Worm (Caenorhabditis elegans) whole organism, L4 larva: ENCODE data around the gene lys-10.

Source experiments
- F10B5.3 ChIP-seq: sonication (generic microtip); optimal IDR thresholded peaks from 2 replicates; lab custom pipeline; 2016; ENCODE audit warnings: mild to moderate bottlenecking, missing genetic modification characterization, missing compliant biosample characterization
- F44E2.7 ChIP-seq: fragments of 200-800 bp; sonication (Bioruptor generic); IDR thresholded peaks from 2 replicates; pipeline ENCODE4 v2.1.2; 2022; ENCODE audit warnings: missing genetic modification characterization, missing compliant biosample characterization
- R02D3.7 ChIP-seq: fragments of 150-350 bp; sonication (generic microtip); optimal IDR thresholded peaks from 3 replicates; lab custom pipeline; 2014; ENCODE audit warnings: missing biosample characterization, missing genetic modification characterization
- T20F7.1 ChIP-seq: fragments of 200-800 bp; sonication (Bioruptor generic); optimal IDR thresholded peaks from 2 replicates; lab custom pipeline; 2018; ENCODE audit warnings: mild to moderate bottlenecking, missing genetic modification characterization, missing compliant biosample characterization
- T26A8.4 ChIP-seq: fragments of 200-800 bp; sonication (Bioruptor generic); IDR thresholded peaks from 2 replicates; pipeline ENCODE4 v1.3.6; 2022; ENCODE audit warnings: missing genetic modification characterization, missing compliant biosample characterization
- Y105C5A.15 ChIP-seq: fragments of 200-800 bp; sonication (Bioruptor generic); IDR thresholded peaks from 2 replicates; pipeline ENCODE4 v1.3.6; 2022; ENCODE audit warnings: missing genetic modification characterization, missing compliant biosample characterization
- Y48G9A.11 ChIP-seq: fragments of 200-800 bp; sonication (Bioruptor generic); IDR thresholded peaks from 2 replicates; pipeline ENCODE4 v1.3.6; 2022; ENCODE audit warnings: missing genetic modification reagents, missing genetic modification characterization, missing compliant biosample characterization
- Y5F2A.4 ChIP-seq: fragments of 200-800 bp; sonication (Bioruptor generic); optimal IDR thresholded peaks from 2 replicates; lab custom pipeline; 2018; ENCODE audit warnings: mild to moderate bottlenecking, missing genetic modification characterization, missing compliant biosample characterization
- aha-1 ChIP-seq: fragments of 150-350 bp; peaks from one replicate; lab custom pipeline; 2014; ENCODE audit warnings: missing biosample characterization, missing genetic modification characterization
- ama-1 ChIP-seq: fragments of 150-350 bp; optimal IDR thresholded peaks from 2 replicates; lab custom pipeline; 2014; ENCODE audit warnings: inconsistent platforms, mixed read lengths
- attf-4 ChIP-seq: sonication (generic microtip); optimal IDR thresholded peaks from 3 replicates; lab custom pipeline; 2017; ENCODE audit warnings: missing biosample characterization, missing genetic modification characterization
- ceh-28 ChIP-seq: fragments of 150-350 bp; optimal IDR thresholded peaks from 2 replicates; lab custom pipeline; 2014; ENCODE audit warnings: missing biosample characterization, missing genetic modification reagents, missing genetic modification characterization
- ceh-44 ChIP-seq: fragments of 200-800 bp; sonication (Bioruptor generic); IDR thresholded peaks from 2 replicates; pipeline ENCODE4 v1.3.6; 2022; ENCODE audit warnings: missing genetic modification reagents, missing genetic modification characterization, missing compliant biosample characterization
- ceh-82 ChIP-seq: sonication (generic microtip); optimal IDR thresholded peaks from 2 replicates; lab custom pipeline; 2017; ENCODE audit warnings: missing biosample characterization, missing genetic modification characterization
- daf-16 ChIP-seq, 3 experiments: sonication (generic microtip); optimal IDR thresholded peaks; 2 replicates each; lab custom pipeline; 2016 to 2017; ENCODE audit warnings: missing genetic modification characterization in 3 of 3, missing genetic modification reagents in 3 of 3, mild to moderate bottlenecking in 2 of 3, missing compliant biosample characterization in 2 of 3, missing biosample characterization in 1 of 3, moderate library complexity in 1 of 3
- daf-19 ChIP-seq: fragments of 200-800 bp; sonication (Bioruptor generic); conservative IDR thresholded peaks from 2 replicates; pipeline ENCODE4 v1.3.6; 2022; ENCODE audit warnings: missing genetic modification characterization, missing compliant biosample characterization
- dmd-8 ChIP-seq: fragments of 200-800 bp; sonication (Bioruptor generic); IDR thresholded peaks from 2 replicates; pipeline ENCODE4 v1.3.6; 2022; ENCODE audit warnings: missing genetic modification characterization, missing compliant biosample characterization
- dpl-1 ChIP-seq: fragments of 150-350 bp; optimal IDR thresholded peaks from 2 replicates; lab custom pipeline; 2014; ENCODE audit warnings: missing biosample characterization, missing genetic modification reagents, missing genetic modification characterization
- duxl-1 ChIP-seq: sonication (generic microtip); optimal IDR thresholded peaks from 2 replicates; lab custom pipeline; 2016; ENCODE audit warnings: mild to moderate bottlenecking, missing genetic modification characterization, moderate library complexity, missing compliant biosample characterization; ENCODE audit not compliant: poor library complexity
- egl-27 ChIP-seq: sonication (generic microtip); optimal IDR thresholded peaks from 3 replicates; lab custom pipeline; 2017; ENCODE audit warnings: missing biosample characterization, missing genetic modification reagents, missing genetic modification characterization
- fkh-10 ChIP-seq: fragments of 150-350 bp; optimal IDR thresholded peaks from 2 replicates; lab custom pipeline; 2014; ENCODE audit warnings: missing biosample characterization, missing genetic modification reagents, missing genetic modification characterization
- fos-1 ChIP-seq: fragments of 150-350 bp; optimal IDR thresholded peaks from 2 replicates; lab custom pipeline; 2014; ENCODE audit warnings: missing biosample characterization, missing genetic modification characterization
- hif-1 ChIP-seq, 2 experiments: sonication (generic microtip); optimal IDR thresholded peaks; 2 replicates each; lab custom pipeline; 2016 to 2017; ENCODE audit warnings: missing compliant biosample characterization in 2 of 2, missing genetic modification characterization in 2 of 2, missing genetic modification reagents in 2 of 2, missing genotype in 2 of 2, mild to moderate bottlenecking in 1 of 2
- hlh-11 ChIP-seq: fragments of 200-800 bp; sonication (Bioruptor generic); optimal IDR thresholded peaks from 2 replicates; lab custom pipeline; 2018; ENCODE audit warnings: mild to moderate bottlenecking, missing genetic modification characterization, missing compliant biosample characterization
- hlh-30 ChIP-seq: sonication (generic microtip); optimal IDR thresholded peaks from 2 replicates; lab custom pipeline; 2017; ENCODE audit warnings: antibody characterized with exemption, mild to moderate bottlenecking, missing genetic modification characterization, missing compliant biosample characterization; ENCODE audit not compliant: insufficient read depth
- hmg-1.1 ChIP-seq: fragments of 200-800 bp; sonication (Bioruptor generic); IDR thresholded peaks from 2 replicates; pipeline ENCODE4 v1.3.6; 2022; ENCODE audit warnings: missing genetic modification reagents, missing genetic modification characterization, missing compliant biosample characterization
- jun-1 ChIP-seq: fragments of 150-350 bp; optimal IDR thresholded peaks from 2 replicates; lab custom pipeline; 2014; ENCODE audit warnings: missing biosample characterization, missing genetic modification reagents, missing genetic modification characterization
- lin-1 ChIP-seq: fragments of 200-800 bp; sonication (Bioruptor generic); IDR thresholded peaks from 2 replicates; pipeline ENCODE4 v1.3.6; 2022; ENCODE audit warnings: missing genetic modification reagents, missing genetic modification characterization, missing compliant biosample characterization
- lin-15B ChIP-seq: fragments of 150-350 bp; sonication (generic microtip); optimal IDR thresholded peaks from 3 replicates; lab custom pipeline; 2014; ENCODE audit warnings: missing biosample characterization, missing genetic modification characterization
- lin-38 ChIP-seq: fragments of 200-800 bp; sonication (Bioruptor generic); IDR thresholded peaks from 2 replicates; pipeline ENCODE4 v1.3.6; 2022; ENCODE audit warnings: missing genetic modification reagents, missing genetic modification characterization, missing compliant biosample characterization
- lir-3 ChIP-seq: sonication (generic microtip); optimal IDR thresholded peaks from 2 replicates; lab custom pipeline; 2016; ENCODE audit warnings: mild to moderate bottlenecking, missing genetic modification characterization, missing compliant biosample characterization
- madf-9 ChIP-seq: fragments of 200-800 bp; sonication (Bioruptor generic); conservative IDR thresholded peaks from 2 replicates; pipeline ENCODE4 v1.3.6; 2022; ENCODE audit warnings: missing genetic modification reagents, missing genetic modification characterization, missing compliant biosample characterization
- mes-2 ChIP-seq: sonication (generic microtip); optimal IDR thresholded peaks from 2 replicates; lab custom pipeline; 2016; ENCODE audit warnings: missing genotype, mild to moderate bottlenecking, missing genetic modification characterization, missing compliant biosample characterization; ENCODE audit not compliant: poor library complexity, severe bottlenecking
- mxl-2 ChIP-seq: fragments of 200-800 bp; sonication (Bioruptor generic); conservative IDR thresholded peaks from 2 replicates; pipeline ENCODE4 v1.3.6; 2022; ENCODE audit warnings: missing genetic modification reagents, missing genetic modification characterization, missing compliant biosample characterization
- nhr-10 ChIP-seq: fragments of 150-350 bp; optimal IDR thresholded peaks from 2 replicates; lab custom pipeline; 2014; ENCODE audit warnings: missing biosample characterization, missing genetic modification characterization
- nhr-111 ChIP-seq: fragments of 200-800 bp; sonication (Bioruptor generic); optimal IDR thresholded peaks from 2 replicates; lab custom pipeline; 2018; ENCODE audit warnings: mild to moderate bottlenecking, missing genetic modification characterization, missing compliant biosample characterization
- nhr-28 ChIP-seq: fragments of 150-350 bp; optimal IDR thresholded peaks from 2 replicates; lab custom pipeline; 2014; ENCODE audit warnings: missing biosample characterization, missing genetic modification characterization
- nhr-42 ChIP-seq: fragments of 200-800 bp; sonication (Bioruptor generic); IDR thresholded peaks from 2 replicates; pipeline ENCODE4 v1.3.6; 2022; ENCODE audit warnings: missing genetic modification characterization, missing compliant biosample characterization
- nhr-48 ChIP-seq: sonication (generic microtip); optimal IDR thresholded peaks from 2 replicates; lab custom pipeline; 2016; ENCODE audit warnings: mild to moderate bottlenecking, missing genetic modification characterization, missing compliant biosample characterization
- nhr-6 ChIP-seq: fragments of 150-350 bp; optimal IDR thresholded peaks from 2 replicates; lab custom pipeline; 2014; ENCODE audit warnings: missing biosample characterization, missing genetic modification characterization
- snpc-1.2 ChIP-seq: fragments of 200-800 bp; sonication (Bioruptor generic); IDR thresholded peaks from 2 replicates; pipeline ENCODE4 v1.3.6; 2022; ENCODE audit warnings: missing genetic modification reagents, missing genetic modification characterization, missing compliant biosample characterization
- snpc-4 ChIP-seq: fragments of 150-350 bp; optimal IDR thresholded peaks from 2 replicates; lab custom pipeline; 2014; ENCODE audit warnings: missing biosample characterization, missing genetic modification characterization
- tag-97 ChIP-seq: fragments of 200-800 bp; sonication (Bioruptor generic); IDR thresholded peaks from 2 replicates; pipeline ENCODE4 v1.3.6; 2022; ENCODE audit warnings: missing genetic modification characterization, missing compliant biosample characterization
- tra-1 ChIP-seq: fragments of 200-800 bp; sonication (Bioruptor generic); IDR thresholded peaks from 2 replicates; pipeline ENCODE4 v1.3.6; 2022; ENCODE audit warnings: missing genetic modification reagents, missing genetic modification characterization, missing compliant biosample characterization
- unc-130 ChIP-seq: sonication (generic microtip); optimal IDR thresholded peaks from 2 replicates; lab custom pipeline; 2016; ENCODE audit warnings: missing genetic modification reagents, missing genetic modification characterization, missing compliant biosample characterization
- unc-62 ChIP-seq, 3 experiments: fragments of 150-350 bp in 1 of 3; sonication (generic microtip); optimal IDR thresholded peaks in 2 of 3; peaks in 1 of 3; 1 replicate in 1 of 3; 2 replicates in 2 of 3; lab custom pipeline; 2014 to 2017; ENCODE audit warnings: missing biosample characterization in 3 of 3, missing genetic modification characterization in 3 of 3, missing genetic modification reagents in 3 of 3, missing genotype in 1 of 3
- vab-7 ChIP-seq: fragments of 200-800 bp; sonication (Bioruptor generic); IDR thresholded peaks from 2 replicates; pipeline ENCODE4 v1.3.6; 2022; ENCODE audit warnings: missing genetic modification reagents, missing genetic modification characterization, missing compliant biosample characterization
- zag-1 ChIP-seq: fragments of 150-350 bp; optimal IDR thresholded peaks from 2 replicates; lab custom pipeline; 2014; ENCODE audit warnings: missing biosample characterization, missing genetic modification characterization
- zip-2 ChIP-seq: fragments of 150-350 bp; optimal IDR thresholded peaks from 2 replicates; lab custom pipeline; 2014; ENCODE audit warnings: missing biosample characterization, missing genetic modification characterization
- ztf-11 ChIP-seq: fragments of 150-350 bp; optimal IDR thresholded peaks from 2 replicates; lab custom pipeline; 2014; ENCODE audit warnings: missing biosample characterization, missing genetic modification characterization

Gene lys-10

ce11 chrIV:8289580-8290323 is 42.9 kb upstream of the lys-10 start, which contains the start of gene daf-31 (continued):
- TF ChIP-seq daf-19 (GFP tag; lab: Robert Waterston, UW) = no peak
- TF ChIP-seq daf-16 (GFP tag; optimal IDR thresholded peaks at IDR 0.05; lab: Kevin White, UChicago) = no peak
- TF ChIP-seq daf-16 (tag; optimal IDR thresholded peaks at IDR 0.05; lab: Kevin White, UChicago) = peak; percentile 50
- TF ChIP-seq hlh-30 (tag; lab: Kevin White, UChicago) = peak; percentile 23
- no peak for TF ChIP-seq R02D3.7 (tag; lab: Kevin White, UChicago)
- TF ChIP-seq unc-62 (GFP tag; optimal IDR thresholded peaks at IDR 0.05 in 1 of 2; lab: Kevin White, UChicago) = no peak
- TF ChIP-seq unc-62 (tag; optimal IDR thresholded peaks at IDR 0.05; lab: Kevin White, UChicago) = no peak
- TF ChIP-seq T26A8.4 (GFP tag; lab: Robert Waterston, UW) = no peak
- TF ChIP-seq dmd-8 (GFP tag; lab: Robert Waterston, UW) = no peak
- no peak for TF ChIP-seq egl-27 (tag; lab: Kevin White, UChicago)
- no peak for TF ChIP-seq Y5F2A.4 (GFP tag; lab: Kevin White, UChicago)
- no peak for TF ChIP-seq mxl-2 (GFP tag; lab: Robert Waterston, UW)
- peak; percentile 4 for TF ChIP-seq ceh-28 (tag; lab: Kevin White, UChicago)
- no peak for TF ChIP-seq snpc-1.2 (GFP tag; lab: Robert Waterston, UW)
- TF ChIP-seq ztf-11 (tag; lab: Kevin White, UChicago) = no peak
- no peak for TF ChIP-seq unc-130 (GFP tag; lab: Kevin White, UChicago)
- no peak for TF ChIP-seq jun-1 (tag; lab: Kevin White, UChicago)
- peak; percentile 3 for TF ChIP-seq nhr-28 (tag; lab: Kevin White, UChicago)
- no peak for TF ChIP-seq hmg-1.1
- no peak for TF ChIP-seq nhr-10 (tag; lab: Kevin White, UChicago)
- TF ChIP-seq zag-1 (tag; lab: Kevin White, UChicago) = no peak
- TF ChIP-seq F44E2.7 = no peak
- no peak for TF ChIP-seq ceh-44 (GFP tag; lab: Robert Waterston, UW)
- no peak for TF ChIP-seq nhr-111 (GFP tag; lab: Kevin White, UChicago)
- TF ChIP-seq fkh-10 (GFP tag; lab: Kevin White, UChicago) = no peak
- no peak for TF ChIP-seq ceh-82 (tag; lab: Kevin White, UChicago)
- TF ChIP-seq hif-1 (tag; optimal IDR thresholded peaks at IDR 0.05; lab: Kevin White, UChicago) = no peak
- no peak for TF ChIP-seq madf-9
- TF ChIP-seq lin-38 = peak; percentile 50
- TF ChIP-seq zip-2 (tag; lab: Kevin White, UChicago) = no peak
- peak; percentile 77 for TF ChIP-seq mes-2
- TF ChIP-seq duxl-1 (tag; lab: Kevin White, UChicago) = no peak
- no peak for TF ChIP-seq Y48G9A.11 (GFP tag; lab: Robert Waterston, UW)
- peak; percentile 57 for TF ChIP-seq dpl-1
- no peak for TF ChIP-seq F10B5.3 (tag; lab: Kevin White, UChicago)
- peak; percentile 7 for TF ChIP-seq ama-1 (lab: Kevin White, UChicago)
- peak; percentile 0 for TF ChIP-seq hlh-11 (tag; lab: Kevin White, UChicago)
- no peak for TF ChIP-seq nhr-48
- TF ChIP-seq lin-15B (tag; lab: Kevin White, UChicago) = no peak
- no peak for TF ChIP-seq Y105C5A.15
- TF ChIP-seq lin-1 (GFP tag; lab: Robert Waterston, UW) = no peak
- no peak for TF ChIP-seq vab-7
- TF ChIP-seq lir-3 (tag; lab: Kevin White, UChicago) = no peak
- peak; percentile 56 for TF ChIP-seq nhr-6 (tag; lab: Kevin White, UChicago)
- TF ChIP-seq nhr-42 (GFP tag; lab: Robert Waterston, UW) = no peak
- TF ChIP-seq aha-1 (tag; lab: Kevin White, UChicago) = no peak
- TF ChIP-seq fos-1 (tag; lab: Kevin White, UChicago) = no peak
- no peak for TF ChIP-seq snpc-4
- TF ChIP-seq attf-4 (tag; lab: Kevin White, UChicago) = no peak
- peak; percentile 26 for TF ChIP-seq T20F7.1
- TF ChIP-seq tag-97 (GFP tag; lab: Robert Waterston, UW) = no peak
- no peak for TF ChIP-seq tra-1
